Fruit fly (Drosophila melanogaster) Kc167 (cell line): ENCODE data around the gene CG8945.

ENCODE experiments used
- h ChIP-seq: fragments of >200 bp; optimal IDR thresholded peaks from 3 replicates; lab custom pipeline; 2018; ENCODE audit warnings: missing external identifiers
- psq ChIP-seq: fragments of >200 bp; optimal IDR thresholded peaks from 2 replicates; lab custom pipeline; 2017; ENCODE audit warnings: missing external identifiers

DNA sequence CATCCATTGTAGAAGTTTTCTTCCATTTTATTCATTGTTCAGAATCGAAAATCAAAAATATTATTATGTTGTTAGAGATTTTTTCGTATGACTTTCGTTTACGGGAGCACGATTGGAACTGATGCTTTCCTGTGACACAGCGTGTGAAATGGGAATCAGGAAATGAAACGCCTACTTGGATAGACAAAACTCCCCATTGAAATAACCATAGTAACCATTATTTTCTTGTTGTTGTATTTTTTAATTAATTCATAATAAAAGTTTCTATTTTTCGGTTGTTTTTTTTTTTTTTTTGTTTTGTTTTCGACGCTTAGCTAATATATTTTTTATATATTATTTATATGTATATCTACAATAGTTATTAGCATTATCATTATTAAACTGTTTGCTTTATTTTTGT, 19.1 kb downstream of the CG8945 start, which contains the start of gene CG43077:
- TF ChIP-seq h: no peak
- no peak for TF ChIP-seq psq (lab: Kevin White, UChicago)
